Worm (Caenorhabditis elegans): ENCODE data around the gene twk-26.

DNA sequence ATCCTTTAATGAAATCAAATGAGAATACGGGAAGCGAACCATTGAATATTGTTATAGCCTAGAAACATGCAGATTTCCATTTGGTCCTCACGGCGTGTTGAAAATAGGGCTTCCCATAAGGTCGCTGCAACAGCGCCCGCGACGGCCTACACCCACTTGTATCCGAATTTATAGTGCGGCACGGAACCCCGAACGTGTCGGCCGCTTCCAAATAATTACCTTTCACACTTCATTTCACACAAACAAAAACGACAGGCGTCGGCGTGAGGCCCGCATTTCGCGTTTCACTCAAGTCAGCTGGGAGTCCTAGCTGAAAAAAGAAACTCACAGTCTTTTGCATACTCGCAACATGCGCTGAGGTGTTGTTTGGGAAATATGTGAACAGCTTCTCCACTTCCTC lies 21.1 kb downstream of the twk-26 start:
- TF ChIP-seq unc-39 (tag; optimal IDR thresholded peaks at IDR 0.05) (no peak), saeg-2 (GFP tag; IDR thresholded peaks at IDR 0.05) (no peak), dmd-8 (GFP tag; IDR thresholded peaks at IDR 0.05) (no peak)
